Comparison of ENCODE assay signal across 5 worm cellular contexts in the genomic region with DNA sequence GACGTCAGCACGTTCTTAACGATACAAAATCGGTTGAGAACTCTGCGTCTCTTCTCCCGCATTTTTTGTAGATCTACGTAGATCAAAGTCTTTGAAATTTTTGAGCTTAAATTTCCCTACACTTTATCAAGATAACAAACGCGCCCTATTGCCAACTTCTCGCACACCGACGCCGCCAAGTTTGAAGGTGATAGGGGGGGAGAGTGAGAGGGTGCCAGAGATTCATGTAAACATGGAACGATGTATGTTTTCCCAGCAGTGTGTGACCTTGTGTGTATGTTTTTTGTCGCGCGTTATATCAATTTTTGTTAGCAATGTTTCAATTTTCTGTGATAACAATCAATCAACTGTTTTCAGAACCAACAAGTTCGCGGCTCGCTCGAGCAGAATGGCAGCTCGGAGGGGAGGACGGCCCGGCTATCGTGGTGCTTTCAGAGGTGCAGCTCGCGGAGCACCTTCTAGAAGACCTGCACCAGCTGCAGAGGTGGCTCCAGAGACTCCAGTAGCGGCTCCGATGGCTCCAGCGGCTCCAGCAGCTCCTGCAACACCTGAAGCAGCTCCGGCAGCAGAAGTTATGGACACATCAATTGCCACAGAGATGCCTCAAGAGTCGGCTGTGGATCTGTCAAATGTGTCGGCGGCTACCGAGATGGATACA.
A peak's percentile ranks its signal among the peaks of the same experiment; 100 is the strongest.
TF ChIP-seq lines count a peak whose summit lies in the region.

No protein-coding gene starts in this region.

TF ChIP-seq in whole organism, L1 larva, 84 proteins besides CTCF, POLR2A, EP300 and RAD21 (continues in another document):
- TF ChIP-seq nhr-85 (tag; lab: Kevin White, UChicago): no peak
- no peak for TF ChIP-seq nhr-84 (tag; optimal IDR thresholded peaks at IDR 0.05; lab: Kevin White, UChicago)
- peak; percentile 8 for TF ChIP-seq snu-23 (GFP tag; optimal IDR thresholded peaks at IDR 0.05; lab: Kevin White, UChicago)
- no peak for TF ChIP-seq lin-15B (tag; optimal IDR thresholded peaks at IDR 0.05; lab: Kevin White, UChicago)
- TF ChIP-seq jun-1 (tag; optimal IDR thresholded peaks at IDR 0.05; lab: Kevin White, UChicago): no peak
- peak; percentile 30 to 57 (median 41) for TF ChIP-seq dpl-1 (GFP tag; optimal IDR thresholded peaks at IDR 0.05; lab: Kevin White, UChicago)
- TF ChIP-seq sox-4 (tag; optimal IDR thresholded peaks at IDR 0.05; lab: Kevin White, UChicago): no peak
- no peak for TF ChIP-seq grh-1 (GFP tag; IDR thresholded peaks at IDR 0.05; lab: Robert Waterston, UW)
- no peak for TF ChIP-seq zag-1 (tag; optimal IDR thresholded peaks at IDR 0.05; lab: Kevin White, UChicago)
- TF ChIP-seq unc-130 (tag; optimal IDR thresholded peaks at IDR 0.05; lab: Kevin White, UChicago): no peak
- TF ChIP-seq nhr-19 (GFP tag; conservative IDR thresholded peaks at IDR 0.05; lab: Robert Waterston, UW): no peak
- no peak for TF ChIP-seq ceh-82 (tag; optimal IDR thresholded peaks at IDR 0.05; lab: Kevin White, UChicago)
- TF ChIP-seq nhr-11 (tag; optimal IDR thresholded peaks at IDR 0.05; lab: Kevin White, UChicago): no peak
- TF ChIP-seq nhr-76 (tag; optimal IDR thresholded peaks at IDR 0.05; lab: Kevin White, UChicago): no peak
- no peak for TF ChIP-seq ama-1 (optimal IDR thresholded peaks at IDR 0.05; lab: Kevin White, UChicago)
- no peak for TF ChIP-seq hlh-17 (GFP tag; optimal IDR thresholded peaks at IDR 0.05; lab: Kevin White, UChicago; ENCODE audit: borderline replicate concordance)
- TF ChIP-seq fos-1 (tag; optimal IDR thresholded peaks at IDR 0.05; lab: Kevin White, UChicago): no peak
- TF ChIP-seq fkh-10 (GFP tag; optimal IDR thresholded peaks at IDR 0.05; lab: Kevin White, UChicago): no peak

TF ChIP-seq in whole organism, L2 larva, 48 proteins besides CTCF, POLR2A, EP300 and RAD21:
- TF ChIP-seq snpc-4 (tag; optimal IDR thresholded peaks at IDR 0.05; lab: Kevin White, UChicago): no peak
- no peak for TF ChIP-seq C34F6.9 (tag; optimal IDR thresholded peaks at IDR 0.05; lab: Kevin White, UChicago)
- no peak for TF ChIP-seq lin-11 (tag; optimal IDR thresholded peaks at IDR 0.05; lab: Kevin White, UChicago)
- TF ChIP-seq nhr-23 (tag; optimal IDR thresholded peaks at IDR 0.05; lab: Kevin White, UChicago): no peak
- TF ChIP-seq mbf-1 (tag; optimal IDR thresholded peaks at IDR 0.05; lab: Kevin White, UChicago): no peak
- peak; percentile 24 for TF ChIP-seq unc-55 (GFP tag; optimal IDR thresholded peaks at IDR 0.05; lab: Kevin White, UChicago)
- TF ChIP-seq nhr-25 (tag; optimal IDR thresholded peaks at IDR 0.05; lab: Kevin White, UChicago): peak; percentile 17
- TF ChIP-seq nhr-129 (tag; optimal IDR thresholded peaks at IDR 0.05; lab: Kevin White, UChicago): peak; percentile 28
- TF ChIP-seq blmp-1 (tag; optimal IDR thresholded peaks at IDR 0.05; lab: Kevin White, UChicago; ENCODE audit: insufficient read depth): no peak

TF ChIP-seq in whole organism, L3 larva, 47 proteins besides CTCF, POLR2A, EP300 and RAD21:
- TF ChIP-seq nhr-23 (tag; optimal IDR thresholded peaks at IDR 0.05; lab: Kevin White, UChicago) (peak; percentile 16), pha-4 (tag; optimal IDR thresholded peaks at IDR 0.05; lab: Kevin White, UChicago) (peak; percentile 83), tbx-2 (tag; optimal IDR thresholded peaks at IDR 0.05; lab: Kevin White, UChicago) (no peak), nfya-1 (tag; optimal IDR thresholded peaks at IDR 0.05; lab: Kevin White, UChicago; ENCODE audit: insufficient read depth) (peak; percentile 8), R02D3.7 (tag; optimal IDR thresholded peaks at IDR 0.05; lab: Kevin White, UChicago) (no peak), nhr-25 (tag; optimal IDR thresholded peaks at IDR 0.05; lab: Kevin White, UChicago) (peak; percentile 25)
TF ChIP-seq in whole organism, L3 larva: peak in this region for 4.

TF ChIP-seq in whole organism, L4 larva, 104 proteins besides CTCF, POLR2A, EP300 and RAD21 (continues in another document):
- TF ChIP-seq fkh-10 (GFP tag; optimal IDR thresholded peaks at IDR 0.05; lab: Kevin White, UChicago): no peak
- TF ChIP-seq daf-16 (GFP tag; optimal IDR thresholded peaks at IDR 0.05; lab: Kevin White, UChicago): no peak
- TF ChIP-seq daf-16 (tag; optimal IDR thresholded peaks at IDR 0.05; lab: Kevin White, UChicago): peak; percentile 69
- no peak for TF ChIP-seq nhr-10 (tag; optimal IDR thresholded peaks at IDR 0.05; lab: Kevin White, UChicago)
- no peak for TF ChIP-seq daf-12 (tag; optimal IDR thresholded peaks at IDR 0.05; lab: Kevin White, UChicago)
- no peak for TF ChIP-seq hif-1 (tag; optimal IDR thresholded peaks at IDR 0.05; lab: Kevin White, UChicago)
- TF ChIP-seq vab-7 (GFP tag; IDR thresholded peaks at IDR 0.05; lab: Robert Waterston, UW): no peak
- no peak for TF ChIP-seq mxl-3 (GFP tag; optimal IDR thresholded peaks at IDR 0.05; lab: Kevin White, UChicago)
- TF ChIP-seq egl-43 (GFP tag; IDR thresholded peaks at IDR 0.05; lab: Robert Waterston, UW): peak; percentile 54; the same call in 1 of the 2 replicates
- no peak for TF ChIP-seq unc-62 (GFP tag; optimal IDR thresholded peaks at IDR 0.05 in 1 of 2; lab: Kevin White, UChicago)
- no peak for TF ChIP-seq unc-62 (tag; optimal IDR thresholded peaks at IDR 0.05; lab: Kevin White, UChicago)
- TF ChIP-seq nhr-76 (tag; optimal IDR thresholded peaks at IDR 0.05; lab: Kevin White, UChicago): no peak
- no peak for TF ChIP-seq hlh-11 (tag; optimal IDR thresholded peaks at IDR 0.05; lab: Kevin White, UChicago)
- TF ChIP-seq mdt-29 (GFP tag; IDR thresholded peaks at IDR 0.05; lab: Robert Waterston, UW): no peak
- no peak for TF ChIP-seq aly-2 (tag; optimal IDR thresholded peaks at IDR 0.05; lab: Kevin White, UChicago)
- no peak for TF ChIP-seq duxl-1 (tag; optimal IDR thresholded peaks at IDR 0.05; lab: Kevin White, UChicago; ENCODE audit: poor library complexity)
- no peak for TF ChIP-seq ceh-28 (tag; optimal IDR thresholded peaks at IDR 0.05; lab: Kevin White, UChicago)
- no peak for TF ChIP-seq F49E8.2 (tag; optimal IDR thresholded peaks at IDR 0.05; lab: Kevin White, UChicago; ENCODE audit: borderline replicate concordance)
- no peak for TF ChIP-seq lin-13 (GFP tag; optimal IDR thresholded peaks at IDR 0.05; lab: Kevin White, UChicago)
- TF ChIP-seq mdl-1 (tag; optimal IDR thresholded peaks at IDR 0.05; lab: Kevin White, UChicago): no peak
- no peak for TF ChIP-seq tag-97 (GFP tag; IDR thresholded peaks at IDR 0.05; lab: Robert Waterston, UW)
- TF ChIP-seq pqm-1 (tag; optimal IDR thresholded peaks at IDR 0.05; lab: Kevin White, UChicago): no peak
- TF ChIP-seq zag-1 (tag; optimal IDR thresholded peaks at IDR 0.05; lab: Kevin White, UChicago): no peak
- no peak for TF ChIP-seq Y48G9A.11 (GFP tag; IDR thresholded peaks at IDR 0.05; lab: Robert Waterston, UW)
- no peak for TF ChIP-seq ZK546.5 (tag; optimal IDR thresholded peaks at IDR 0.05; lab: Kevin White, UChicago)
- no peak for TF ChIP-seq lsy-2 (tag; optimal IDR thresholded peaks at IDR 0.05; lab: Kevin White, UChicago)
- TF ChIP-seq lin-38 (GFP tag; IDR thresholded peaks at IDR 0.05; lab: Robert Waterston, UW): peak; percentile 45
- TF ChIP-seq hlh-30 (tag; optimal IDR thresholded peaks at IDR 0.05; lab: Kevin White, UChicago; ENCODE audit: insufficient read depth): peak; percentile 17

TF ChIP-seq in whole organism, young adult, 124 proteins besides CTCF, POLR2A, EP300 and RAD21:
- peak; percentile 93 for TF ChIP-seq zfh-2 (GFP tag; conservative IDR thresholded peaks at IDR 0.05; lab: Robert Waterston, UW)
- peak; percentile 25; the same call in 1 of the 2 replicates for TF ChIP-seq mcd-1 (GFP tag; IDR thresholded peaks at IDR 0.05; lab: Robert Waterston, UW)
- TF ChIP-seq lsl-1 (GFP tag; optimal IDR thresholded peaks at IDR 0.05; lab: Kevin White, UChicago): no peak
- TF ChIP-seq egrh-3 (GFP tag; IDR thresholded peaks at IDR 0.05; lab: Robert Waterston, UW): peak; percentile 95
